Worm (Caenorhabditis elegans) whole organism, late embryonic: ENCODE data around the gene hir-1.

ENCODE experiments used
- C08G9.2 ChIP-seq: sonication (generic microtip); optimal IDR thresholded peaks from 2 replicates; lab custom pipeline; 2016; ENCODE audit warnings: mild to moderate bottlenecking, missing genetic modification characterization, moderate library complexity, missing compliant biosample characterization
- C38D4.7 ChIP-seq: fragments of 200-800 bp; sonication (Bioruptor generic); optimal IDR thresholded peaks from 2 replicates; lab custom pipeline; 2018; ENCODE audit warnings: mild to moderate bottlenecking, missing genetic modification characterization, moderate library complexity, missing compliant biosample characterization
- F13H6.1 ChIP-seq: sonication (generic microtip); optimal IDR thresholded peaks from 2 replicates; lab custom pipeline; 2016; ENCODE audit warnings: missing genetic modification characterization, missing compliant biosample characterization
- K02D7.2 ChIP-seq: sonication (generic microtip); optimal IDR thresholded peaks from 2 replicates; lab custom pipeline; 2017; ENCODE audit warnings: mild to moderate bottlenecking, missing genetic modification characterization, missing compliant biosample characterization
- T23F11.4 ChIP-seq: fragments of 200-800 bp; sonication (Bioruptor generic); optimal IDR thresholded peaks from 2 replicates; lab custom pipeline; 2018; ENCODE audit warnings: mild to moderate bottlenecking, missing genetic modification characterization, missing compliant biosample characterization
- Y22D7AL.16 ChIP-seq: sonication (generic microtip); optimal IDR thresholded peaks from 2 replicates; lab custom pipeline; 2016; ENCODE audit warnings: missing genetic modification characterization, missing compliant biosample characterization
- ama-1 ChIP-seq: fragments of 150-350 bp; optimal IDR thresholded peaks from 2 replicates; lab custom pipeline; 2014
- ceh-18 ChIP-seq: sonication (generic microtip); optimal IDR thresholded peaks from 2 replicates; lab custom pipeline; 2016; ENCODE audit warnings: missing genetic modification characterization, missing compliant biosample characterization
- ceh-24 ChIP-seq: sonication (generic microtip); optimal IDR thresholded peaks from 2 replicates; lab custom pipeline; 2016; ENCODE audit warnings: mild to moderate bottlenecking, missing genetic modification characterization, missing compliant biosample characterization
- ceh-34 ChIP-seq: sonication (generic microtip); optimal IDR thresholded peaks from 2 replicates; lab custom pipeline; 2016; ENCODE audit warnings: mild to moderate bottlenecking, missing genetic modification characterization, missing compliant biosample characterization
- ceh-48 ChIP-seq: sonication (generic microtip); optimal IDR thresholded peaks from 2 replicates; lab custom pipeline; 2016; ENCODE audit warnings: missing genetic modification characterization, inconsistent platforms, missing compliant biosample characterization
- ceh-6 ChIP-seq: fragments of 200-800 bp; sonication (Bioruptor generic); optimal IDR thresholded peaks from 2 replicates; lab custom pipeline; 2018; ENCODE audit warnings: mild to moderate bottlenecking, missing genetic modification characterization, missing compliant biosample characterization
- ceh-9 ChIP-seq: sonication (generic microtip); optimal IDR thresholded peaks from 2 replicates; lab custom pipeline; 2016; ENCODE audit warnings: mild to moderate bottlenecking, missing genetic modification characterization, inconsistent platforms, missing compliant biosample characterization
- dve-1 ChIP-seq: sonication (generic microtip); optimal IDR thresholded peaks from 2 replicates; lab custom pipeline; 2017; ENCODE audit warnings: antibody characterized with exemption, mild to moderate bottlenecking, missing genetic modification characterization, missing compliant biosample characterization
- elt-2 ChIP-seq: sonication (generic microtip); optimal IDR thresholded peaks from 2 replicates; lab custom pipeline; 2016; ENCODE audit warnings: missing genetic modification reagents, missing genetic modification characterization, missing compliant biosample characterization
- elt-4 ChIP-seq: sonication (generic microtip); optimal IDR thresholded peaks from 2 replicates; lab custom pipeline; 2016; ENCODE audit warnings: missing genetic modification characterization, missing compliant biosample characterization
- eyg-1 ChIP-seq: sonication (generic microtip); optimal IDR thresholded peaks from 2 replicates; lab custom pipeline; 2016; ENCODE audit warnings: missing genotype, missing genetic modification characterization, missing compliant biosample characterization
- fax-1 ChIP-seq: sonication (generic microtip); optimal IDR thresholded peaks from 2 replicates; lab custom pipeline; 2016; ENCODE audit warnings: missing genotype, missing genetic modification characterization, missing compliant biosample characterization
- fkh-10 ChIP-seq: fragments of 150-350 bp; optimal IDR thresholded peaks from 2 replicates; lab custom pipeline; 2014; ENCODE audit warnings: missing biosample characterization, missing genetic modification reagents, missing genetic modification characterization
- fkh-6 ChIP-seq: sonication (generic microtip); optimal IDR thresholded peaks from 2 replicates; lab custom pipeline; 2016; ENCODE audit warnings: missing genetic modification characterization, missing compliant biosample characterization
- gmeb-2 ChIP-seq: sonication (generic microtip); optimal IDR thresholded peaks from 2 replicates; lab custom pipeline; 2016; ENCODE audit warnings: missing genetic modification characterization, inconsistent platforms, missing compliant biosample characterization
- hlh-13 ChIP-seq: fragments of 200-800 bp; sonication (Bioruptor generic); optimal IDR thresholded peaks from 2 replicates; lab custom pipeline; 2018; ENCODE audit warnings: mild to moderate bottlenecking, missing genetic modification characterization, missing compliant biosample characterization
- hlh-6 ChIP-seq: sonication (generic microtip); optimal IDR thresholded peaks from 2 replicates; lab custom pipeline; 2016; ENCODE audit warnings: missing genotype, missing genetic modification characterization, missing compliant biosample characterization
- lim-6 ChIP-seq: sonication (generic microtip); optimal IDR thresholded peaks from 2 replicates; lab custom pipeline; 2016; ENCODE audit warnings: missing genetic modification characterization, missing compliant biosample characterization
- lin-11 ChIP-seq: fragments of 200-800 bp; sonication (Bioruptor generic); optimal IDR thresholded peaks from 2 replicates; lab custom pipeline; 2018; ENCODE audit warnings: mild to moderate bottlenecking, missing genetic modification characterization, missing compliant biosample characterization
- madf-2 ChIP-seq: sonication (generic microtip); optimal IDR thresholded peaks from 2 replicates; lab custom pipeline; 2017; ENCODE audit warnings: missing genetic modification characterization, missing compliant biosample characterization
- mec-3 ChIP-seq: sonication (generic microtip); optimal IDR thresholded peaks from 2 replicates; lab custom pipeline; 2016; ENCODE audit warnings: borderline replicate concordance, missing genetic modification characterization, missing compliant biosample characterization
- nfya-1 ChIP-seq: sonication (generic microtip); optimal IDR thresholded peaks from 2 replicates; lab custom pipeline; 2017; ENCODE audit warnings: missing genetic modification characterization, mild to moderate bottlenecking, missing compliant biosample characterization, antibody characterized with exemption, moderate library complexity
- nhr-11 ChIP-seq: fragments of 150-350 bp; optimal IDR thresholded peaks from 2 replicates; lab custom pipeline; 2014; ENCODE audit warnings: missing biosample characterization, missing genetic modification characterization
- nhr-232 ChIP-seq: sonication (generic microtip); optimal IDR thresholded peaks from 2 replicates; lab custom pipeline; 2016; ENCODE audit warnings: missing genetic modification characterization, missing compliant biosample characterization
- pag-3 ChIP-seq: sonication (generic microtip); optimal IDR thresholded peaks from 2 replicates; lab custom pipeline; 2016; ENCODE audit warnings: missing compliant biosample characterization, missing genetic modification characterization, borderline replicate concordance
- pat-9 ChIP-seq: fragments of 200-800 bp; sonication (Bioruptor generic); optimal IDR thresholded peaks from 2 replicates; lab custom pipeline; 2018; ENCODE audit warnings: mild to moderate bottlenecking, missing genetic modification characterization, moderate library complexity, missing compliant biosample characterization
- pha-2 ChIP-seq: sonication (generic microtip); optimal IDR thresholded peaks from 2 replicates; lab custom pipeline; 2017; ENCODE audit warnings: mild to moderate bottlenecking, missing genetic modification characterization, missing compliant biosample characterization
- pqm-1 ChIP-seq: sonication (generic microtip); optimal IDR thresholded peaks from 2 replicates; lab custom pipeline; 2016; ENCODE audit warnings: missing genetic modification characterization, missing compliant biosample characterization
- pros-1 ChIP-seq: fragments of 150-350 bp; optimal IDR thresholded peaks from 2 replicates; lab custom pipeline; 2014; ENCODE audit warnings: missing biosample characterization, missing genetic modification reagents, missing genetic modification characterization
- ref-2 ChIP-seq: sonication (generic microtip); optimal IDR thresholded peaks from 2 replicates; lab custom pipeline; 2016; ENCODE audit warnings: missing genetic modification characterization, missing compliant biosample characterization
- rnt-1 ChIP-seq: sonication (generic microtip); optimal IDR thresholded peaks from 2 replicates; lab custom pipeline; 2016; ENCODE audit warnings: missing genetic modification characterization, missing compliant biosample characterization
- sdc-2 ChIP-seq: sonication (generic microtip); optimal IDR thresholded peaks from 2 replicates; lab custom pipeline; 2016; ENCODE audit warnings: missing genotype, missing genetic modification characterization, missing compliant biosample characterization
- tbx-7 ChIP-seq: sonication (generic microtip); optimal IDR thresholded peaks from 2 replicates; lab custom pipeline; 2016; ENCODE audit warnings: missing genotype, missing genetic modification characterization, missing compliant biosample characterization
- ttx-3 ChIP-seq: sonication (generic microtip); optimal IDR thresholded peaks from 2 replicates; lab custom pipeline; 2016; ENCODE audit warnings: missing genetic modification reagents, missing genetic modification characterization, missing compliant biosample characterization
- unc-3 ChIP-seq, 2 experiments: fragments of 200-800 bp in 1 of 2; sonication (Bioruptor generic) in 1 of 2; sonication (generic microtip) in 1 of 2; conservative IDR thresholded peaks in 1 of 2; optimal IDR thresholded peaks in 1 of 2; 2 replicates each; pipeline versions ENCODE4 v1.3.6 to Lab custom; 2016 to 2022; ENCODE audit warnings: missing compliant biosample characterization in 2 of 2, missing genetic modification characterization in 2 of 2, missing genetic modification reagents in 1 of 2
- unc-42 ChIP-seq: sonication (generic microtip); optimal IDR thresholded peaks from 2 replicates; lab custom pipeline; 2016; ENCODE audit warnings: missing genotype, missing genetic modification characterization, missing compliant biosample characterization
- unc-55 ChIP-seq: sonication (generic microtip); optimal IDR thresholded peaks from 2 replicates; lab custom pipeline; 2017; ENCODE audit warnings: missing biosample characterization, missing genetic modification reagents, missing genetic modification characterization
- unc-86 ChIP-seq: sonication (generic microtip); optimal IDR thresholded peaks from 2 replicates; lab custom pipeline; 2016; ENCODE audit warnings: missing genetic modification characterization, missing compliant biosample characterization
- zip-5 ChIP-seq: sonication (generic microtip); optimal IDR thresholded peaks from 2 replicates; lab custom pipeline; 2016; ENCODE audit warnings: missing genetic modification characterization, missing compliant biosample characterization
- ztf-16 ChIP-seq: sonication (generic microtip); optimal IDR thresholded peaks from 2 replicates; lab custom pipeline; 2017; ENCODE audit warnings: missing genetic modification characterization, missing compliant biosample characterization

The hir-1 gene

ce11 chrV:5502701-5503100, 19.2 kb upstream of the hir-1 start:
- TF ChIP-seq unc-86 (tag; lab: Kevin White, UChicago) = no peak
- TF ChIP-seq nfya-1 = no peak
- no peak for TF ChIP-seq Y22D7AL.16
- TF ChIP-seq ceh-48 (tag; lab: Kevin White, UChicago) = no peak
- no peak for TF ChIP-seq ttx-3 (tag; lab: Kevin White, UChicago)
- no peak for TF ChIP-seq K02D7.2 (tag; lab: Kevin White, UChicago)
- no peak for TF ChIP-seq ceh-18 (tag; lab: Kevin White, UChicago)
- TF ChIP-seq ceh-24 (tag; lab: Kevin White, UChicago) = no peak
- TF ChIP-seq gmeb-2 (tag; lab: Kevin White, UChicago) = no peak
- TF ChIP-seq T23F11.4 (GFP tag; lab: Kevin White, UChicago) = no peak
- no peak for TF ChIP-seq hlh-13 (GFP tag; lab: Kevin White, UChicago)
- TF ChIP-seq ceh-34 (tag; lab: Kevin White, UChicago) = no peak
- TF ChIP-seq mec-3 = no peak
- TF ChIP-seq ztf-16 (tag; lab: Kevin White, UChicago) = no peak
- TF ChIP-seq eyg-1 (tag; lab: Kevin White, UChicago) = no peak

ce11 chrV:5504295-5504694, 17.6 kb upstream of the hir-1 start:
- TF ChIP-seq Y22D7AL.16 (no peak), F13H6.1 (tag; lab: Kevin White, UChicago) (no peak), unc-3 (GFP tag; conservative IDR thresholded peaks at IDR 0.05; lab: Robert Waterston, UW) (no peak), unc-3 (tag; optimal IDR thresholded peaks at IDR 0.05; lab: Kevin White, UChicago) (no peak), pha-2 (tag; lab: Kevin White, UChicago) (no peak), ceh-9 (tag; lab: Kevin White, UChicago) (no peak), pag-3 (tag; lab: Kevin White, UChicago) (no peak), unc-55 (GFP tag; lab: Kevin White, UChicago) (no peak), T23F11.4 (GFP tag; lab: Kevin White, UChicago) (no peak)

- TF ChIP-seq lim-6 (no peak), fax-1 (tag; lab: Kevin White, UChicago) (no peak), ceh-24 (tag; lab: Kevin White, UChicago) (no peak), fkh-6 (no peak), C08G9.2 (tag; lab: Kevin White, UChicago) (no peak), ceh-6 (GFP tag; lab: Kevin White, UChicago) (no peak), unc-3 (GFP tag; conservative IDR thresholded peaks at IDR 0.05; lab: Robert Waterston, UW) (peak; percentile 54; the same call in 1 of the 2 replicates), unc-3 (tag; optimal IDR thresholded peaks at IDR 0.05; lab: Kevin White, UChicago) (no peak), pat-9 (peak; percentile 54), gmeb-2 (tag; lab: Kevin White, UChicago) (peak; percentile 50), pros-1 (tag; lab: Kevin White, UChicago) (no peak), lin-11 (tag; lab: Kevin White, UChicago) (no peak), madf-2 (peak; percentile 64), ttx-3 (tag; lab: Kevin White, UChicago) (peak; percentile 26), nhr-11 (tag; lab: Kevin White, UChicago) (no peak), unc-55 (GFP tag; lab: Kevin White, UChicago) (peak; percentile 61), ztf-16 (tag; lab: Kevin White, UChicago) (no peak), elt-4 (tag; lab: Kevin White, UChicago) (no peak), rnt-1 (tag; lab: Kevin White, UChicago) (peak; percentile 30), zip-5 (tag; lab: Kevin White, UChicago) (no peak), tbx-7 (tag; lab: Kevin White, UChicago) (no peak), pqm-1 (no peak), sdc-2 (tag; lab: Kevin White, UChicago) (peak; percentile 18), ref-2 (tag; lab: Kevin White, UChicago) (peak; percentile 48), hlh-6 (tag; lab: Kevin White, UChicago) (peak; percentile 1), ceh-18 (tag; lab: Kevin White, UChicago) (peak; percentile 44), C38D4.7 (peak; percentile 46), eyg-1 (tag; lab: Kevin White, UChicago) (no peak), ceh-9 (tag; lab: Kevin White, UChicago) (no peak), nfya-1 (peak; percentile 76), fkh-10 (GFP tag; lab: Kevin White, UChicago) (no peak), ama-1 (lab: Kevin White, UChicago) (no peak), dve-1 (tag; lab: Kevin White, UChicago) (peak; percentile 7), nhr-232 (tag; lab: Kevin White, UChicago) (peak; percentile 29), elt-2 (tag; lab: Kevin White, UChicago) (peak; percentile 74), unc-42 (peak; percentile 51)
These were observed 17.0 kb upstream of the hir-1 start, which contains the start of the genes dnj-19 and nhr-47 for ce11 chrV:5504807-5505442. Gene dnj-19 (minus strand): TSS chrV:5504857. Gene nhr-47 (plus strand): TSS chrV:5505253.
